Worm (Caenorhabditis elegans) whole organism, young adult: ENCODE data around the gene col-98.
A peak's percentile ranks its signal among the peaks of the same experiment; 100 is the strongest.

Source experiments
- B0035.1 ChIP-seq: sonication (generic microtip); optimal IDR thresholded peaks from 2 replicates; lab custom pipeline; 2016; ENCODE audit warnings: missing genetic modification characterization, mild to moderate bottlenecking, missing compliant biosample characterization, missing genotype, missing genetic modification reagents
- B0336.3 ChIP-seq: fragments of 200-800 bp; sonication (Bioruptor generic); IDR thresholded peaks from 2 replicates; pipeline ENCODE4 v1.3.6; 2022; ENCODE audit warnings: missing genetic modification characterization, missing compliant biosample characterization
- F10E7.11 ChIP-seq: sonication (generic microtip); optimal IDR thresholded peaks from 2 replicates; lab custom pipeline; 2017; ENCODE audit warnings: mild to moderate bottlenecking, missing genetic modification characterization, moderate library complexity, missing compliant biosample characterization
- F22D6.2 ChIP-seq: sonication (generic microtip); optimal IDR thresholded peaks from 2 replicates; lab custom pipeline; 2016; ENCODE audit warnings: mild to moderate bottlenecking, missing genetic modification characterization, missing compliant biosample characterization
- F23B12.7 ChIP-seq: sonication (generic microtip); optimal IDR thresholded peaks from 2 replicates; lab custom pipeline; 2017; ENCODE audit warnings: missing genetic modification characterization, mild to moderate bottlenecking, missing compliant biosample characterization, antibody characterized with exemption, moderate library complexity; ENCODE audit not compliant: insufficient read depth
- F39B2.1 ChIP-seq: fragments of 200-800 bp; sonication (Bioruptor generic); IDR thresholded peaks from 2 replicates; pipeline ENCODE4 v1.3.6; 2022; ENCODE audit warnings: missing genetic modification reagents, missing genetic modification characterization, missing compliant biosample characterization
- F55B11.4 ChIP-seq: sonication (generic microtip); optimal IDR thresholded peaks from 2 replicates; lab custom pipeline; 2016; ENCODE audit warnings: missing compliant biosample characterization, missing genetic modification characterization, borderline replicate concordance; ENCODE audit not compliant: insufficient read depth
- K12H6.12 ChIP-seq: fragments of 200-800 bp; sonication (Bioruptor generic); optimal IDR thresholded peaks from 2 replicates; lab custom pipeline; 2018; ENCODE audit warnings: mild to moderate bottlenecking, missing genetic modification characterization, missing compliant biosample characterization
- T26A5.8 ChIP-seq: sonication (generic microtip); optimal IDR thresholded peaks from 2 replicates; lab custom pipeline; 2016; ENCODE audit warnings: missing genetic modification characterization, missing compliant biosample characterization
- Y53F4B.3 ChIP-seq: fragments of 200-800 bp; sonication (Bioruptor generic); IDR thresholded peaks from 2 replicates; pipeline ENCODE4 v1.3.6; 2022; ENCODE audit warnings: missing genetic modification reagents, missing genetic modification characterization, missing compliant biosample characterization
- Y56A3A.18 ChIP-seq: fragments of 200-800 bp; sonication (Bioruptor generic); IDR thresholded peaks from 2 replicates; pipeline ENCODE4 v1.3.6; 2022; ENCODE audit warnings: missing genetic modification reagents, missing genetic modification characterization, missing compliant biosample characterization
- Y67H2A.10 ChIP-seq: fragments of 200-800 bp; sonication (Bioruptor generic); conservative IDR thresholded peaks from 2 replicates; pipeline ENCODE4 v1.3.6; 2022; ENCODE audit warnings: missing genetic modification reagents, missing genetic modification characterization, missing compliant biosample characterization
- athp-1 ChIP-seq: sonication (generic microtip); optimal IDR thresholded peaks from 2 replicates; lab custom pipeline; 2017; ENCODE audit warnings: mild to moderate bottlenecking, missing genetic modification characterization, missing compliant biosample characterization
- attf-3 ChIP-seq: fragments of 200-800 bp; sonication (Bioruptor generic); conservative IDR thresholded peaks from 2 replicates; pipeline ENCODE4 v1.3.6; 2022; ENCODE audit warnings: missing genetic modification reagents, missing genetic modification characterization, missing compliant biosample characterization
- bed-2 ChIP-seq: fragments of 200-800 bp; sonication (Bioruptor generic); IDR thresholded peaks from 2 replicates; pipeline ENCODE4 v1.3.6; 2022; ENCODE audit warnings: missing genetic modification reagents, missing genetic modification characterization, missing compliant biosample characterization
- cebp-1 ChIP-seq, 2 experiments: fragments of 200-800 bp in 1 of 2; sonication (Bioruptor generic) in 1 of 2; sonication (generic microtip) in 1 of 2; IDR thresholded peaks in 1 of 2; optimal IDR thresholded peaks in 1 of 2; 2 replicates each; pipeline versions ENCODE4 v1.3.6 to Lab custom; 2017 to 2022; ENCODE audit warnings: missing compliant biosample characterization in 2 of 2, missing genetic modification characterization in 2 of 2, mild to moderate bottlenecking in 1 of 2, missing genetic modification reagents in 1 of 2, moderate library complexity in 1 of 2
- cebp-2 ChIP-seq: fragments of 200-800 bp; sonication (Bioruptor generic); IDR thresholded peaks from 2 replicates; pipeline ENCODE4 v1.3.6; 2022; ENCODE audit warnings: missing genetic modification characterization, missing compliant biosample characterization
- ceh-100 ChIP-seq: fragments of 200-800 bp; sonication (Bioruptor generic); IDR thresholded peaks from 2 replicates; pipeline ENCODE4 v1.3.6; 2022; ENCODE audit warnings: missing genetic modification reagents, missing genetic modification characterization, missing compliant biosample characterization
- ceh-40 ChIP-seq: fragments of 200-800 bp; sonication (Bioruptor generic); IDR thresholded peaks from 2 replicates; pipeline ENCODE4 v1.3.6; 2022; ENCODE audit warnings: missing genetic modification characterization, missing compliant biosample characterization
- die-1 ChIP-seq: sonication (generic microtip); optimal IDR thresholded peaks from 2 replicates; lab custom pipeline; 2016; ENCODE audit warnings: missing genotype, mild to moderate bottlenecking, missing genetic modification characterization, missing compliant biosample characterization
- egl-18 ChIP-seq: fragments of 200-800 bp; sonication (Bioruptor generic); IDR thresholded peaks from 2 replicates; pipeline ENCODE4 v1.3.6; 2022; ENCODE audit warnings: missing genetic modification reagents, missing genetic modification characterization, missing compliant biosample characterization
- egl-44 ChIP-seq: fragments of 200-800 bp; sonication (Bioruptor generic); IDR thresholded peaks from 2 replicates; pipeline ENCODE4 v1.3.6; 2022; ENCODE audit warnings: missing genetic modification reagents, missing genetic modification characterization, missing compliant biosample characterization
- egrh-3 ChIP-seq: fragments of 200-800 bp; sonication (Bioruptor generic); IDR thresholded peaks from 2 replicates; pipeline ENCODE4 v1.3.6; 2022; ENCODE audit warnings: missing genetic modification reagents, missing genetic modification characterization, missing compliant biosample characterization
- hlh-12 ChIP-seq: sonication (generic microtip); optimal IDR thresholded peaks from 2 replicates; lab custom pipeline; 2016; ENCODE audit warnings: missing genetic modification characterization, missing compliant biosample characterization
- let-526 ChIP-seq: fragments of 200-800 bp; sonication (Bioruptor generic); IDR thresholded peaks from 2 replicates; pipeline ENCODE4 v1.3.6; 2022; ENCODE audit warnings: missing genetic modification reagents, missing genetic modification characterization, missing compliant biosample characterization
- lin-40 ChIP-seq: sonication (generic microtip); optimal IDR thresholded peaks from 2 replicates; lab custom pipeline; 2016; ENCODE audit warnings: missing genetic modification characterization, mild to moderate bottlenecking, missing compliant biosample characterization, missing genotype, missing genetic modification reagents
- lir-1 ChIP-seq: fragments of 200-800 bp; sonication (Bioruptor generic); conservative IDR thresholded peaks from 2 replicates; pipeline ENCODE4 v1.3.6; 2022; ENCODE audit warnings: missing genetic modification reagents, missing genetic modification characterization, missing compliant biosample characterization
- lsy-27 ChIP-seq: sonication (generic microtip); optimal IDR thresholded peaks from 2 replicates; lab custom pipeline; 2017; ENCODE audit warnings: missing genetic modification characterization, mild to moderate bottlenecking, missing compliant biosample characterization, antibody characterized with exemption, missing genotype, borderline replicate concordance; ENCODE audit not compliant: insufficient read depth
- madf-10 ChIP-seq: sonication (generic microtip); optimal IDR thresholded peaks from 2 replicates; lab custom pipeline; 2016; ENCODE audit warnings: mild to moderate bottlenecking, missing genetic modification characterization, missing compliant biosample characterization
- madf-6 ChIP-seq: fragments of 200-800 bp; sonication (Bioruptor generic); IDR thresholded peaks from 2 replicates; pipeline ENCODE4 v1.3.6; 2022; ENCODE audit warnings: missing genetic modification reagents, missing genetic modification characterization, missing compliant biosample characterization
- nfyb-1 ChIP-seq: fragments of 200-800 bp; sonication (Bioruptor generic); IDR thresholded peaks from 2 replicates; pipeline ENCODE4 v1.3.6; 2022; ENCODE audit warnings: missing genetic modification reagents, missing genetic modification characterization, missing compliant biosample characterization
- nhr-179 ChIP-seq: sonication (generic microtip); optimal IDR thresholded peaks from 2 replicates; lab custom pipeline; 2016; ENCODE audit warnings: mild to moderate bottlenecking, missing genetic modification characterization, missing compliant biosample characterization
- pbrm-1 ChIP-seq: fragments of 200-800 bp; sonication (Bioruptor generic); IDR thresholded peaks from 2 replicates; pipeline ENCODE4 v1.3.6; 2022; ENCODE audit warnings: missing genetic modification reagents, missing genetic modification characterization, missing compliant biosample characterization
- rec-8 ChIP-seq, 2 experiments: sonication (generic microtip); optimal IDR thresholded peaks; 2 replicates each; lab custom pipeline; 2016; ENCODE audit warnings: mild to moderate bottlenecking in 2 of 2, missing genetic modification characterization in 2 of 2, missing genetic modification reagents in 2 of 2, missing genotype in 2 of 2, missing biosample characterization in 1 of 2, missing compliant biosample characterization in 1 of 2, moderate library complexity in 1 of 2
- sdz-38 ChIP-seq: sonication (generic microtip); optimal IDR thresholded peaks from 2 replicates; lab custom pipeline; 2016; ENCODE audit warnings: missing genotype, missing genetic modification characterization, missing compliant biosample characterization
- sea-2 ChIP-seq: fragments of 200-800 bp; sonication (Bioruptor generic); IDR thresholded peaks from 2 replicates; pipeline ENCODE4 v1.3.6; 2022; ENCODE audit warnings: missing genetic modification characterization, missing compliant biosample characterization
- somi-1 ChIP-seq: fragments of 200-800 bp; sonication (Bioruptor generic); optimal IDR thresholded peaks from 2 replicates; lab custom pipeline; 2018; ENCODE audit warnings: mild to moderate bottlenecking, missing genetic modification characterization, missing compliant biosample characterization
- sptf-2 ChIP-seq: fragments of 200-800 bp; sonication (Bioruptor generic); optimal IDR thresholded peaks from 2 replicates; lab custom pipeline; 2018; ENCODE audit warnings: mild to moderate bottlenecking, missing genetic modification characterization, missing compliant biosample characterization
- tlf-1 ChIP-seq: fragments of 200-800 bp; sonication (Bioruptor generic); optimal IDR thresholded peaks from 2 replicates; lab custom pipeline; 2018; ENCODE audit warnings: mild to moderate bottlenecking, missing genetic modification characterization, missing compliant biosample characterization
- unc-130 ChIP-seq: sonication (generic microtip); optimal IDR thresholded peaks from 2 replicates; lab custom pipeline; 2016; ENCODE audit warnings: missing genetic modification reagents, missing genetic modification characterization, missing compliant biosample characterization
- unc-62 ChIP-seq: fragments of 150-350 bp; optimal IDR thresholded peaks from 2 replicates; lab custom pipeline; 2014; ENCODE audit warnings: missing biosample characterization, missing genetic modification reagents, missing genetic modification characterization
- zfh-2 ChIP-seq: fragments of 200-800 bp; sonication (Bioruptor generic); conservative IDR thresholded peaks from 2 replicates; pipeline ENCODE4 v1.3.6; 2022; ENCODE audit warnings: missing genetic modification reagents, missing genetic modification characterization, missing compliant biosample characterization
- ztf-18 ChIP-seq: sonication (generic microtip); optimal IDR thresholded peaks from 2 replicates; lab custom pipeline; 2016; ENCODE audit warnings: missing genotype, mild to moderate bottlenecking, missing genetic modification characterization, missing compliant biosample characterization

Gene col-98

DNA sequence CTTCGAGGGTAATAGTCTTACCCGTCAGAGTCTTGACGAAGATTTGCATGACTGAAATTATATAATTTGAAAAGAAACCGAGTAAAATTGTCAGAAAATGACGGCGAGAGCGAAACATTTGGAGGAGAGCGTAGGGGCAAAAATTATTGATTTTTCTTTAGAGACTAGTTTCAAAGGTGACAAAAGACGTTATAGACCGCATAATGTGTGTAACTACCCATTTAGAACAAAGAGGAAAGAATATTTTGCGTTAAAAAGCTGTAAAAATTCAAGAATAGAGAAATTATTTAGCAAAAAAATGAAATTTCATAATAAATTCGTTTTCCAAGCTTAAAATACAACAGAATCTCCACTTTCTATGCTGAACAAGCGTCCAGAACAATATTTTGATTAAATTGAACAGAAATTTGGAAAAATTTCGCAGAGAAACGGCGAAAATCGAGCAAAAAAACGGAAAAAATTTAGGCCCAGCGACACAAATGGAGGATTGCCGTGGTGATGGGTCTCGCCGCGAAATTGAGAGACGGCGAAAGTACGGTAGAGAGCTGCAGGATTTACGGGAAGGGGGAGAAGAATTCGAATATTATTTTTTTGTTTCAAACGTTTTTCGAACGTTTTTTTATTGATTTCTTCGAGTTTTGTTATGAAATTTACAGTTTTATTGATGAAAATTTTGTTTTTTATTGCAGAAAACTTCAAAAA, 40.2 kb upstream of the col-98 start, which contains the start of the genes ubq-2 and frg-1 (continued):
- TF ChIP-seq ceh-40, result no peak
- TF ChIP-seq rec-8 (tag; optimal IDR thresholded peaks at IDR 0.05; lab: Kevin White, UChicago), result peak in 1 of 2 experiments; percentile 15
- no peak for TF ChIP-seq ztf-18 (tag; lab: Kevin White, UChicago)
- no peak for TF ChIP-seq F55B11.4
- TF ChIP-seq egrh-3 (GFP tag; lab: Robert Waterston, UW), result peak; percentile 58; the same call in 1 of the 2 replicates
- no peak for TF ChIP-seq bed-2 (GFP tag; lab: Robert Waterston, UW)
- peak; percentile 84 for TF ChIP-seq lin-40 (tag; lab: Kevin White, UChicago)
- TF ChIP-seq sdz-38, result no peak
- TF ChIP-seq F22D6.2 (tag; lab: Kevin White, UChicago), result no peak
- TF ChIP-seq unc-130 (GFP tag; lab: Kevin White, UChicago), result no peak
- peak; percentile 55; the same call in 1 of the 2 replicates for TF ChIP-seq B0336.3
- no peak for TF ChIP-seq hlh-12
- TF ChIP-seq athp-1, result peak; percentile 30
- no peak for TF ChIP-seq zfh-2 (GFP tag; lab: Robert Waterston, UW)
- no peak for TF ChIP-seq T26A5.8 (tag; lab: Kevin White, UChicago)
- no peak for TF ChIP-seq Y53F4B.3 (GFP tag; lab: Robert Waterston, UW)
- no peak for TF ChIP-seq cebp-2 (GFP tag; lab: Robert Waterston, UW)
- peak; percentile 80 for TF ChIP-seq pbrm-1
- no peak for TF ChIP-seq cebp-1 (GFP tag; IDR thresholded peaks at IDR 0.05; lab: Robert Waterston, UW)
- peak; percentile 78 for TF ChIP-seq cebp-1 (tag; optimal IDR thresholded peaks at IDR 0.05; lab: Kevin White, UChicago)
- TF ChIP-seq Y67H2A.10 (GFP tag; lab: Robert Waterston, UW), result no peak
- peak; percentile 37 for TF ChIP-seq madf-10 (tag; lab: Kevin White, UChicago)
- peak; percentile 92 for TF ChIP-seq madf-6 (GFP tag; lab: Robert Waterston, UW)
- peak; percentile 69 for TF ChIP-seq ceh-100 (GFP tag; lab: Robert Waterston, UW)
- no peak for TF ChIP-seq F39B2.1 (GFP tag; lab: Robert Waterston, UW)
- TF ChIP-seq sptf-2, result no peak
- TF ChIP-seq F23B12.7 (tag; lab: Kevin White, UChicago), result peak; percentile 60
- TF ChIP-seq egl-44 (GFP tag; lab: Robert Waterston, UW), result no peak
- TF ChIP-seq K12H6.12, result peak; percentile 68
- TF ChIP-seq tlf-1, result peak; percentile 73
- no peak for TF ChIP-seq somi-1 (GFP tag; lab: Kevin White, UChicago)
- peak; percentile 22 for TF ChIP-seq B0035.1 (tag; lab: Kevin White, UChicago)
- TF ChIP-seq nfyb-1 (GFP tag; lab: Robert Waterston, UW), result peak; percentile 86
- no peak for TF ChIP-seq egl-18 (GFP tag; lab: Robert Waterston, UW)
- peak; percentile 43; the same call in 1 of the 2 replicates for TF ChIP-seq lir-1
- no peak for TF ChIP-seq die-1 (tag; lab: Kevin White, UChicago)
- TF ChIP-seq F10E7.11 (tag; lab: Kevin White, UChicago), result no peak
- no peak for TF ChIP-seq unc-62 (GFP tag; lab: Kevin White, UChicago)
- TF ChIP-seq sea-2 (GFP tag; lab: Robert Waterston, UW), result no peak
- TF ChIP-seq nhr-179 (tag; lab: Kevin White, UChicago), result no peak
- TF ChIP-seq lsy-27 (tag; lab: Kevin White, UChicago), result no peak
- no peak for TF ChIP-seq Y56A3A.18 (GFP tag; lab: Robert Waterston, UW)
- 0 out of 2 replicates have a peak, but pooled peaks have one; percentile 60 for TF ChIP-seq let-526 (GFP tag; lab: Robert Waterston, UW)
- TF ChIP-seq attf-3 (GFP tag; lab: Robert Waterston, UW), result no peak
- TF ChIP-seq, all 124 proteins: peak for 54
